Fruit fly (Drosophila melanogaster) whole organism, pupa: ENCODE results near the gene TyrR.

Source experiments
- CG10348 ChIP-seq: fragments of 200-800 bp; sonication (Bioruptor generic); IDR thresholded peaks from 2 replicates; pipeline ENCODE4 v1.3.6; 2022; ENCODE audit warnings: missing biosample characterization, missing genetic modification characterization
- CG13204 ChIP-seq: fragments of 200-800 bp; sonication (Bioruptor generic); optimal IDR thresholded peaks from 2 replicates; lab custom pipeline; 2018; ENCODE audit warnings: missing biosample characterization, mild to moderate bottlenecking, missing genetic modification characterization, moderate library complexity
- CG14655 ChIP-seq: fragments of 200-800 bp; sonication (Bioruptor generic); optimal IDR thresholded peaks from 3 replicates; lab custom pipeline; 2017; ENCODE audit warnings: mild to moderate bottlenecking, missing biosample characterization, missing genetic modification reagents, missing genetic modification characterization
- CG15710 ChIP-seq: fragments of 200-800 bp; sonication (Bioruptor generic); optimal IDR thresholded peaks from 2 replicates; lab custom pipeline; 2018; ENCODE audit warnings: missing biosample characterization, mild to moderate bottlenecking, missing genetic modification characterization, moderate library complexity
- CG17806 ChIP-seq: fragments of 200-800 bp; sonication (Bioruptor generic); optimal IDR thresholded peaks from 2 replicates; lab custom pipeline; 2018; ENCODE audit warnings: missing biosample characterization, mild to moderate bottlenecking, missing genetic modification characterization, moderate library complexity
- CG34367 ChIP-seq: fragments of 200-800 bp; sonication (Bioruptor generic); optimal IDR thresholded peaks from 2 replicates; lab custom pipeline; 2018; ENCODE audit warnings: missing biosample characterization, mild to moderate bottlenecking, missing genetic modification characterization
- CG4496 ChIP-seq: fragments of 200-800 bp; sonication (Bioruptor generic); IDR thresholded peaks from 3 replicates; pipeline ENCODE4 v1.3.6; 2022; ENCODE audit warnings: missing biosample characterization, missing genetic modification characterization
- D1 ChIP-seq: fragments of 200-800 bp; sonication (Bioruptor generic); optimal IDR thresholded peaks from 2 replicates; lab custom pipeline; 2018; ENCODE audit warnings: missing biosample characterization, mild to moderate bottlenecking, missing genetic modification characterization, moderate library complexity
- Pif1A ChIP-seq: fragments of 200-800 bp; sonication (Bioruptor generic); optimal IDR thresholded peaks from 3 replicates; lab custom pipeline; 2016; ENCODE audit warnings: missing biosample characterization, missing genetic modification characterization
- Snoo ChIP-seq: fragments of 200-800 bp; sonication (Bioruptor generic); optimal IDR thresholded peaks from 3 replicates; lab custom pipeline; 2017; ENCODE audit warnings: missing biosample characterization, mild to moderate bottlenecking, missing genetic modification characterization, inconsistent platforms
- gl ChIP-seq: fragments of 200-800 bp; sonication (Bioruptor generic); optimal IDR thresholded peaks from 2 replicates; lab custom pipeline; 2018; ENCODE audit warnings: missing biosample characterization, mild to moderate bottlenecking, missing genetic modification characterization

dm6 chr3R:17809014-17809413, 46.0 kb upstream of the TyrR start, which contains the start of gene Odj:
- TF ChIP-seq CG15710 (tag; lab: Kevin White, UChicago) (no peak), CG13204 (GFP tag; lab: Kevin White, UChicago) (no peak), CG4496 (no peak), CG10348 (GFP tag; lab: Robert Waterston, UW) (no peak), gl (tag; lab: Kevin White, UChicago) (no peak), CG17806 (tag; lab: Kevin White, UChicago) (no peak), Snoo (tag; lab: Kevin White, UChicago) (no peak), CG34367 (no peak), D1 (tag; lab: Kevin White, UChicago) (no peak), CG14655 (no peak), Pif1A (GFP tag; lab: Kevin White, UChicago) (no peak)
